Worm (Caenorhabditis elegans) whole organism, L4 larva: ENCODE results near the gene T19B10.12.
"Not testable (repeated sequence)": the region's sequence is repeated elsewhere in the genome, so short reads cannot be mapped to it uniquely, and the experiment has no call there.

Experiments used
- F49E8.2 ChIP-seq: sonication (generic microtip); optimal IDR thresholded peaks from 2 replicates; lab custom pipeline; 2016; ENCODE audit warnings: missing compliant biosample characterization, mild to moderate bottlenecking, missing genetic modification characterization, borderline replicate concordance
- R02D3.7 ChIP-seq: fragments of 150-350 bp; sonication (generic microtip); optimal IDR thresholded peaks from 3 replicates; lab custom pipeline; 2014; ENCODE audit warnings: missing biosample characterization, missing genetic modification characterization
- T26A8.4 ChIP-seq: fragments of 200-800 bp; sonication (Bioruptor generic); IDR thresholded peaks from 2 replicates; pipeline ENCODE4 v1.3.6; 2022; ENCODE audit warnings: missing genetic modification characterization, missing compliant biosample characterization
- ama-1 ChIP-seq: fragments of 150-350 bp; optimal IDR thresholded peaks from 2 replicates; lab custom pipeline; 2014; ENCODE audit warnings: inconsistent platforms, mixed read lengths
- ceh-28 ChIP-seq: fragments of 150-350 bp; optimal IDR thresholded peaks from 2 replicates; lab custom pipeline; 2014; ENCODE audit warnings: missing biosample characterization, missing genetic modification reagents, missing genetic modification characterization
- ceh-44 ChIP-seq: fragments of 200-800 bp; sonication (Bioruptor generic); IDR thresholded peaks from 2 replicates; pipeline ENCODE4 v1.3.6; 2022; ENCODE audit warnings: missing genetic modification reagents, missing genetic modification characterization, missing compliant biosample characterization
- daf-16 ChIP-seq, 3 experiments: sonication (generic microtip); optimal IDR thresholded peaks; 2 replicates each; lab custom pipeline; 2016 to 2017; ENCODE audit warnings: missing genetic modification characterization in 3 of 3, missing genetic modification reagents in 3 of 3, mild to moderate bottlenecking in 2 of 3, missing compliant biosample characterization in 2 of 3, missing biosample characterization in 1 of 3, moderate library complexity in 1 of 3
- dmd-8 ChIP-seq: fragments of 200-800 bp; sonication (Bioruptor generic); IDR thresholded peaks from 2 replicates; pipeline ENCODE4 v1.3.6; 2022; ENCODE audit warnings: missing genetic modification characterization, missing compliant biosample characterization
- dpl-1 ChIP-seq: fragments of 150-350 bp; optimal IDR thresholded peaks from 2 replicates; lab custom pipeline; 2014; ENCODE audit warnings: missing biosample characterization, missing genetic modification reagents, missing genetic modification characterization
- duxl-1 ChIP-seq: sonication (generic microtip); optimal IDR thresholded peaks from 2 replicates; lab custom pipeline; 2016; ENCODE audit warnings: mild to moderate bottlenecking, missing genetic modification characterization, moderate library complexity, missing compliant biosample characterization; ENCODE audit not compliant: poor library complexity
- egl-27 ChIP-seq: sonication (generic microtip); optimal IDR thresholded peaks from 3 replicates; lab custom pipeline; 2017; ENCODE audit warnings: missing biosample characterization, missing genetic modification reagents, missing genetic modification characterization
- egl-43 ChIP-seq: fragments of 200-800 bp; sonication (Bioruptor generic); IDR thresholded peaks from 2 replicates; pipeline ENCODE4 v1.3.6; 2022; ENCODE audit warnings: missing genetic modification reagents, missing genetic modification characterization, missing compliant biosample characterization
- fkh-10 ChIP-seq: fragments of 150-350 bp; optimal IDR thresholded peaks from 2 replicates; lab custom pipeline; 2014; ENCODE audit warnings: missing biosample characterization, missing genetic modification reagents, missing genetic modification characterization
- hif-1 ChIP-seq, 2 experiments: sonication (generic microtip); optimal IDR thresholded peaks; 2 replicates each; lab custom pipeline; 2016 to 2017; ENCODE audit warnings: missing compliant biosample characterization in 2 of 2, missing genetic modification characterization in 2 of 2, missing genetic modification reagents in 2 of 2, missing genotype in 2 of 2, mild to moderate bottlenecking in 1 of 2
- hmg-1.1 ChIP-seq: fragments of 200-800 bp; sonication (Bioruptor generic); IDR thresholded peaks from 2 replicates; pipeline ENCODE4 v1.3.6; 2022; ENCODE audit warnings: missing genetic modification reagents, missing genetic modification characterization, missing compliant biosample characterization
- lin-13 ChIP-seq: fragments of 150-350 bp; optimal IDR thresholded peaks from 2 replicates; lab custom pipeline; 2014; ENCODE audit warnings: missing biosample characterization, missing genetic modification reagents, missing genetic modification characterization
- lin-29 ChIP-seq: fragments of 200-800 bp; sonication (Bioruptor generic); IDR thresholded peaks from 2 replicates; pipeline ENCODE4 v1.3.6; 2022; ENCODE audit warnings: missing genetic modification reagents, missing genetic modification characterization, missing compliant biosample characterization
- lsy-2 ChIP-seq, 2 experiments: fragments of 150-350 bp in 1 of 2; sonication (generic microtip) in 1 of 2; optimal IDR thresholded peaks; 2 replicates each; lab custom pipeline; 2014 to 2017; ENCODE audit warnings: missing biosample characterization in 2 of 2, missing genetic modification characterization in 2 of 2
- madf-5 ChIP-seq, 2 experiments: fragments of 200-800 bp; sonication (Bioruptor generic); IDR thresholded peaks; 2 replicates each; pipeline ENCODE4 v1.3.6; 2022; ENCODE audit warnings: missing compliant biosample characterization in 2 of 2, missing genetic modification characterization in 2 of 2
- mdt-29 ChIP-seq: fragments of 200-800 bp; sonication (Bioruptor generic); IDR thresholded peaks from 2 replicates; pipeline ENCODE4 v1.3.6; 2022; ENCODE audit warnings: missing genetic modification reagents, missing genetic modification characterization, missing compliant biosample characterization
- nhr-102 ChIP-seq: sonication (generic microtip); optimal IDR thresholded peaks from 2 replicates; lab custom pipeline; 2016; ENCODE audit warnings: mild to moderate bottlenecking, missing genetic modification characterization, moderate library complexity, missing compliant biosample characterization
- pqm-1 ChIP-seq: sonication (generic microtip); optimal IDR thresholded peaks from 2 replicates; lab custom pipeline; 2017; ENCODE audit warnings: missing biosample characterization, missing genetic modification characterization
- sdz-12 ChIP-seq: fragments of 200-800 bp; sonication (Bioruptor generic); optimal IDR thresholded peaks from 2 replicates; lab custom pipeline; 2018; ENCODE audit warnings: mild to moderate bottlenecking, missing genetic modification characterization, missing compliant biosample characterization
- skn-1 ChIP-seq: fragments of 150-350 bp; optimal IDR thresholded peaks from 2 replicates; lab custom pipeline; 2014; ENCODE audit warnings: missing biosample characterization, missing genetic modification characterization
- spr-1 ChIP-seq: sonication (generic microtip); optimal IDR thresholded peaks from 2 replicates; lab custom pipeline; 2016; ENCODE audit warnings: mild to moderate bottlenecking, missing genetic modification characterization, missing compliant biosample characterization
- unc-39 ChIP-seq: sonication (generic microtip); optimal IDR thresholded peaks from 2 replicates; lab custom pipeline; 2017; ENCODE audit warnings: missing biosample characterization, missing genetic modification characterization
- ztf-7 ChIP-seq: fragments of 150-350 bp; optimal IDR thresholded peaks from 2 replicates; lab custom pipeline; 2014; ENCODE audit warnings: missing biosample characterization, missing genetic modification characterization

Gene T19B10.12

DNA sequence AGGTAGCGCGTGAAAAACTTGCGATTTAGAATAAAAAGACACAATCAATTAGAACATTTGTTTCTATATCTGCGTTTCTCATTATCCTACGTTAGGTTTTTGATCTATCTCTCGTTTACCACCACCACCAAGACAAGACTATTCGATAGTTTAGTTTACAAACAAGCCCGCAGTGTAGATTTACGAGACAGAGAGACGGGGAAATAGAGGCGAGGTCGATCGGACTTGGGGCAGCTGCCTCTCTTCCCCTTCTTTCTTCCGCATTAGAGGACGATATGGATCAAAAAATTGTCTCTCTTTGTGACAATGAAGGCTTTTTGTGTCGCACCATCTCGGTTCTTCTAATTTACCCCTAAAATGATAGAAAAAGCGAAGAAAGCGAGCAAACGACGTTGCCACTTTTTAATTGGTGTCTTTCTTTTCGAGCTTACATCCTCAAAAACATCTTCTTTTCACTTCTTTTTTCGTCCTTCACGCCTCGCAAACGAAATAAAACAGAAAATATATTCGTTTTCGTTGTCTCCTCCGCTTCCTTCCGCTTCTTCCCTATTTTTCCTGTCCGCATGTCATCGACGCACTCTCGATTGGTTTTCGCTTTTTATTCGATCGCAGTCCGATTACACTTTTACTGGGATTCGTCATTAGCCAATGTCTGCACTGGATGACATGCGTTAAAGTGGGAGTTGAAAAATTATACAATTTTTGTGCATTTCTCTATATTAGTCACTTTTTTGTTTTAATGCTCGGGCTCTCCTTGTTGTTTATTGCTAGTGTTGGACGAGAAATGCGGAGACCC is 30.8 kb downstream of the T19B10.12 start (continued):
- TF ChIP-seq daf-16 (GFP tag; optimal IDR thresholded peaks at IDR 0.05; lab: Kevin White, UChicago) (no peak), daf-16 (tag; optimal IDR thresholded peaks at IDR 0.05; lab: Kevin White, UChicago) (no peak)

DNA sequence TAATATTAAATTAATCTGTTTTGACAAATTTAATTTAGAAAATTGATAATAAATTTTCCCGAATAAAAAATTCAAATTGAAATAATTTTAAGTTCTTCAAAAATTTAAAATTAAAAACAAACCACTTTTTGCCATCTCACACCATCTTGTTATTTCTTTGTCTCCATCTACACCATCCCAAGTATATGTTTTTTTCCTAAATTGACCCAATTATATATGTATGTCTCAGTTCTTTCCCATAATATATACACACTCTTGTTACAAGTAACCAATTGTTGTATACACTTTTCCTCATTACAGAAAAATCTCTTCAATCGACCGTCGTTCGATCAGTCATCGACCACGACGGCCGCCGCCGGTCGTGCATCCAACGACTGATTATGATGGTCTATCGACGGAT is 31.4 kb downstream of the T19B10.12 start, which contains the start of gene gly-20:
gly-20 (plus strand) TSS at position 301 of the 400 bp plus-strand sequence.
- TF ChIP-seq lsy-2 (tag; optimal IDR thresholded peaks at IDR 0.05; lab: Kevin White, UChicago) (no peak), sdz-12 (no peak), skn-1 (tag; lab: Kevin White, UChicago) (no peak), ama-1 (lab: Kevin White, UChicago) (no peak), pqm-1 (tag; lab: Kevin White, UChicago) (no peak)

DNA sequence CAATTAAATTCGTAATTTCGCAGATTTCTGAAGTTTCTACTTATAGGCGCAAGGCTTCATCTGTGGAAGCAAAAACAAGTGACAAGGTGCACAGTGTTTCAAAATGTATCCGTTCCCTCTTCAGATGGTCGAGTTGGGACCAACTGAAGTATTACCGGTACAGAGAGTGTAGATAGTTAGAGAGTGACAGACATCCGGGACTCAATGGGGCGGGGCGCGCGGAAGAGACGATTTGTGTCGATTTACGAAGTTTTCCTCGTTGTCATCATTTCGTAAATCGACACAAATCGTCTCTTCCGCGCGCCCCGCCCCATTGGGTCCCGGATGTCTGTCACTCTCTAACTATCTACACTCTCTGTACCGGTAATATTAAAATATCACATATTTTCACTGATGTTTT is 35.3 kb downstream of the T19B10.12 start, which contains the start of gene C03E10.3:
C03E10.3 (plus strand) TSS at position 301 of the 400 bp plus-strand sequence.
- not testable (repeated sequence) for TF ChIP-seq egl-43 (GFP tag; lab: Robert Waterston, UW); dpl-1; lin-29 (GFP tag; lab: Robert Waterston, UW)

DNA sequence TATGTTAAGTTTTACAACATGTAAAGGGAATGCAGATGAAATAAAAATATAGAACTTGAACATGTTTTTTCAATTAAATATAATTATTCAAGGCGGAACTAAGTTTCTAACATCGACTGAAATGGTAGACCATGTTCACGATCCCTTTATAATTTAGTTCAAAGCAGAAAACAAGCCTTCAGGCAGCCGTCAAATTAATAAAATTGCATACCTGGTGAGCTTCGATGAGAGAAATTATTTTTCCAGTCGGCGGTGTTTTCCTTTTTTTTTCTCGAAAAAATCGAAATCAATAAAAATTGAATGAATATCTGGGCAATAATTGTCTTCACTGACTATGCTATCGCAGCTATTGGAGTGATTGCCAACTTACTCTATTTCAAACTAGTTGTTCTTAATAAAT is 40.1 kb downstream of the T19B10.12 start, which contains the start of gene C03E10.1:
C03E10.1 (plus strand) TSS at position 301 of the 400 bp plus-strand sequence.
- TF ChIP-seq F49E8.2 (no peak), T26A8.4 (GFP tag; lab: Robert Waterston, UW) (no peak)

DNA sequence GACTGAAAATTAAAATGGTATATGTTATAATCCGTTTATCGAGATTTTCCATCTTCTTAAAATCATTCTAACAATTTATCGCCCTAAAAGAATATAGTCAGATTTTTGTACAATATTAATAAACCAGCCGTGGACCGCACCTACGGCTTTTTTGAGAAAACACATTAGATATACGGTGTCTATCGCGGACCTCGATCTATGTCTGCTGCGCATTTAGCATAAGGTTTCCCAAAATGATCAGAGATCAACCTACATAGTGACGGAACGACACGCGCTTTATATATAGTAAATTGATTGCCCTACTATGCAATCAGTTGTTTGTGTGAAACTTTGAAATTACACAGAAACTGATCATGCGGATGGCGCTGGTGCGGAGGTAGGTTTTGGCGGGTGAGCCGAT is 41.8 kb downstream of the T19B10.12 start:
- TF ChIP-seq dmd-8 (GFP tag; lab: Robert Waterston, UW) = no peak

DNA sequence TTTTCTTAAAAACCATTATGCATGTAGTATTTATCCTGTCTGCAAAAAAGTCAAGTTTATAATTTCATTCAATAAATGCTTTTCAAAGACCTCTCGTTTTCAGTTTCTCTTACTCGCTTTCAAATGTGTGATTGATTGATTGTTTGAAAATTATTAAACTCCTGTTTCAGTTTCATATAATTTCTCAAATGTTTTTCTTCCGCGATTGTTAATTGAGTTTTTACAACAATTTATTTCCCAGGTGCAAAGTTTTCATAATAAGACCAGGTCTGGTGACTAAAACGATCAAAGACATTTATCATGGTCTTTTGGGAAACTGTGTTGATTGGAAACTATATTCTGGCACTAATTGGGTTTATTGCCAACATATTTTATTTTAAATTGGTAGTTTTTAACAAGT is 43.6 kb downstream of the T19B10.12 start, which contains the start of gene T03F7.6:
T03F7.6 (plus strand) TSS at position 301 of the 400 bp plus-strand sequence.
- TF ChIP-seq madf-5 (GFP tag; IDR thresholded peaks at IDR 0.05; lab: Robert Waterston, UW) = no peak
- no peak for TF ChIP-seq R02D3.7
- TF ChIP-seq ama-1 (lab: Kevin White, UChicago) = no peak
- TF ChIP-seq mdt-29 (GFP tag; lab: Robert Waterston, UW) = no peak
- no peak for TF ChIP-seq nhr-102 (tag; lab: Kevin White, UChicago)
- no peak for TF ChIP-seq hif-1 (tag; optimal IDR thresholded peaks at IDR 0.05; lab: Kevin White, UChicago)
- TF ChIP-seq egl-27 (tag; lab: Kevin White, UChicago) = no peak
- no peak for TF ChIP-seq F49E8.2
- no peak for TF ChIP-seq duxl-1
- TF ChIP-seq unc-39 = no peak

DNA sequence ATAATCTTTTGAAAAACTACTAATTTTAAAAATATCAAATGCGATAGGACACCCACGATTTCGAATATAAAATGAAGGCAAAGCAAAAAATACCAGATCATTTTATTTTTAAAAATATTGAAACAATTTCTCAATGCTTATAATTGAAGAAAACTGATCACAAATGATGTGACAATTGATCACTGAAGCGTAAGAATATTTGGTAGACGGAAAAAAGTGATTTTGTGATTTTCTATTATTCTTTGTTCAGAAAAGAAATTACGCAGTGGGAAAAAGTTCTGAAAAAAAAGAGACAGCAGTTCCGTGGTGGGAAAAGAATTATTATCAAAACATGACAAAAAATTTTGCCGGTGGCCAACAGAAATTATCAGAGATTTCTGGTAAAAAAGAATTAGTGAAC is 47.8 kb downstream of the T19B10.12 start, which contains the start of gene T03F7.5:
T03F7.5 (minus strand) TSS at position 101 of the 400 bp plus-strand sequence.
- no peak for TF ChIP-seq hmg-1.1 (GFP tag; lab: Robert Waterston, UW)
- no peak for TF ChIP-seq ceh-44 (GFP tag; lab: Robert Waterston, UW)
- no peak for TF ChIP-seq ztf-7
- TF ChIP-seq spr-1 (tag; lab: Kevin White, UChicago) = no peak
- no peak for TF ChIP-seq ceh-28 (tag; lab: Kevin White, UChicago)
- TF ChIP-seq fkh-10 (GFP tag; lab: Kevin White, UChicago) = no peak
- no peak for TF ChIP-seq lin-13 (GFP tag; lab: Kevin White, UChicago)
